Worm (Caenorhabditis elegans): ENCODE results near the gene T04H1.5.

- no peak for TF ChIP-seq R02D3.7 (tag; optimal IDR thresholded peaks at IDR 0.05)
- no peak for TF ChIP-seq unc-62 (GFP tag; optimal IDR thresholded peaks at IDR 0.05)
- no peak for TF ChIP-seq nhr-21 (tag; optimal IDR thresholded peaks at IDR 0.05)
- no peak for TF ChIP-seq gmeb-1 (tag; optimal IDR thresholded peaks at IDR 0.05)
- no peak for TF ChIP-seq ama-1 (optimal IDR thresholded peaks at IDR 0.05)
- no peak for TF ChIP-seq aly-2 (tag; optimal IDR thresholded peaks at IDR 0.05)
- no peak for TF ChIP-seq zag-1 (tag; optimal IDR thresholded peaks at IDR 0.05)
Measured at ce11 chrV:12234293-12235004, 16.7 kb upstream of the T04H1.5 start, which contains the start of gene myo-3.

Data from whole organism, L2 larva.